Worm (Caenorhabditis elegans): ENCODE results near the gene insc-1.

insc-1 gene

ce11 chrII:7353027-7353426 is 5.7 kb upstream of the insc-1 start:
- TF ChIP-seq ceh-16 (tag; optimal IDR thresholded peaks at IDR 0.05) (no peak), nhr-237 (tag; optimal IDR thresholded peaks at IDR 0.05) (no peak), egl-27 (tag; optimal IDR thresholded peaks at IDR 0.05) (no peak), fkh-2 (tag; optimal IDR thresholded peaks at IDR 0.05) (no peak), sea-2 (GFP tag; optimal IDR thresholded peaks at IDR 0.05) (no peak), nhr-12 (tag; optimal IDR thresholded peaks at IDR 0.05) (no peak), nfya-1 (tag; optimal IDR thresholded peaks at IDR 0.05; ENCODE audit: insufficient read depth) (no peak), nhr-25 (tag; optimal IDR thresholded peaks at IDR 0.05) (no peak), aly-2 (tag; optimal IDR thresholded peaks at IDR 0.05) (no peak)

ce11 chrII:7356326-7356725 is 2.4 kb upstream of the insc-1 start, which contains the start of gene haf-2:
Gene haf-2, minus strand, starts transcription at chrII:7356426.
- TF ChIP-seq pha-4 (tag; optimal IDR thresholded peaks at IDR 0.05) (no peak), elt-2 (tag; optimal IDR thresholded peaks at IDR 0.05) (peak; percentile 11)

- TF ChIP-seq ama-1 (optimal IDR thresholded peaks at IDR 0.05) (no peak), lsy-12 (tag; optimal IDR thresholded peaks at IDR 0.05) (no peak), nhr-43 (tag; optimal IDR thresholded peaks at IDR 0.05; ENCODE audit: poor library complexity, severe bottlenecking) (no peak), ceh-9 (tag; optimal IDR thresholded peaks at IDR 0.05) (no peak), nhr-28 (tag; optimal IDR thresholded peaks at IDR 0.05) (no peak), eor-1 (tag; optimal IDR thresholded peaks at IDR 0.05) (no peak), pha-4 (tag; optimal IDR thresholded peaks at IDR 0.05) (peak; percentile 48), snpc-4 (tag; optimal IDR thresholded peaks at IDR 0.05) (no peak), hmg-11 (tag; optimal IDR thresholded peaks at IDR 0.05) (peak; percentile 6), nhr-23 (tag; optimal IDR thresholded peaks at IDR 0.05) (peak; percentile 20), nfya-1 (tag; optimal IDR thresholded peaks at IDR 0.05; ENCODE audit: insufficient read depth) (peak; percentile 38), elt-2 (tag; optimal IDR thresholded peaks at IDR 0.05) (no peak), ZK546.5 (tag; optimal IDR thresholded peaks at IDR 0.05) (no peak), nhr-12 (tag; optimal IDR thresholded peaks at IDR 0.05) (no peak), pqm-1 (tag; optimal IDR thresholded peaks at IDR 0.05) (no peak), R02D3.7 (tag; optimal IDR thresholded peaks at IDR 0.05) (peak; percentile 85), lin-15B (tag; optimal IDR thresholded peaks at IDR 0.05) (peak; percentile 30)
Observed at ce11 chrII:7356773-7357172, 1.9 kb upstream of the insc-1 start.

- TF ChIP-seq ztf-4 (tag; optimal IDR thresholded peaks at IDR 0.05) (no peak), nhr-23 (tag; optimal IDR thresholded peaks at IDR 0.05) (no peak)
Observed at ce11 chrII:7357176-7357575, 1.5 kb upstream of the insc-1 start.

ce11 chrII:7363990-7364455 is 5.3 kb downstream of the insc-1 start, which contains the start of gene msra-1:
Gene msra-1, minus strand, starts transcription at chrII:7364040.
- peak; percentile 57 for TF ChIP-seq ceh-28 (tag; optimal IDR thresholded peaks at IDR 0.05)
- TF ChIP-seq skn-1 (tag; optimal IDR thresholded peaks at IDR 0.05): peak; percentile 99
- TF ChIP-seq lin-39 (tag; optimal IDR thresholded peaks at IDR 0.05): no peak
- TF ChIP-seq nhr-12 (tag; optimal IDR thresholded peaks at IDR 0.05): no peak
- peak; percentile 21 for TF ChIP-seq hmg-11 (tag; optimal IDR thresholded peaks at IDR 0.05)
- TF ChIP-seq pha-4 (tag; optimal IDR thresholded peaks at IDR 0.05): peak; percentile 32
- TF ChIP-seq pqm-1 (tag; optimal IDR thresholded peaks at IDR 0.05): peak; percentile 72
- TF ChIP-seq unc-62 (GFP tag; optimal IDR thresholded peaks at IDR 0.05): no peak
- no peak for TF ChIP-seq fkh-2 (tag; optimal IDR thresholded peaks at IDR 0.05)
- no peak for TF ChIP-seq ceh-16 (tag; optimal IDR thresholded peaks at IDR 0.05)
- TF ChIP-seq elt-2 (tag; optimal IDR thresholded peaks at IDR 0.05): peak; percentile 74
- TF ChIP-seq ama-1 (optimal IDR thresholded peaks at IDR 0.05): no peak
- no peak for TF ChIP-seq fos-1 (tag; optimal IDR thresholded peaks at IDR 0.05)
- TF ChIP-seq nhr-77 (tag; optimal IDR thresholded peaks at IDR 0.05): no peak
- TF ChIP-seq nfya-1 (tag; optimal IDR thresholded peaks at IDR 0.05; ENCODE audit: insufficient read depth): peak; percentile 70
- no peak for TF ChIP-seq ZK546.5 (tag; optimal IDR thresholded peaks at IDR 0.05)
- no peak for TF ChIP-seq mml-1 (tag; optimal IDR thresholded peaks at IDR 0.05)
- TF ChIP-seq snpc-4 (tag; optimal IDR thresholded peaks at IDR 0.05): peak; percentile 30

- no peak for TF ChIP-seq R02D3.7 (tag; optimal IDR thresholded peaks at IDR 0.05)
- TF ChIP-seq nhr-76 (tag; optimal IDR thresholded peaks at IDR 0.05): no peak
- no peak for TF ChIP-seq snpc-4 (tag; optimal IDR thresholded peaks at IDR 0.05)
- TF ChIP-seq sea-2 (GFP tag; optimal IDR thresholded peaks at IDR 0.05): no peak
- TF ChIP-seq lin-15B (tag; optimal IDR thresholded peaks at IDR 0.05): no peak
- TF ChIP-seq mdl-1 (tag; optimal IDR thresholded peaks at IDR 0.05): no peak
- no peak for TF ChIP-seq elt-3 (tag; optimal IDR thresholded peaks at IDR 0.05)
- no peak for TF ChIP-seq nhr-12 (tag; optimal IDR thresholded peaks at IDR 0.05)
- TF ChIP-seq unc-39 (tag; optimal IDR thresholded peaks at IDR 0.05): no peak
- TF ChIP-seq ceh-9 (tag; optimal IDR thresholded peaks at IDR 0.05): no peak
- no peak for TF ChIP-seq elt-2 (tag; optimal IDR thresholded peaks at IDR 0.05)
- no peak for TF ChIP-seq zag-1 (tag; optimal IDR thresholded peaks at IDR 0.05)
- no peak for TF ChIP-seq tbx-2 (tag; optimal IDR thresholded peaks at IDR 0.05)
Observed at ce11 chrII:7368761-7369160, 10.1 kb downstream of the insc-1 start, which contains the start of gene F43E2.6. Gene F43E2.6, minus strand, starts transcription at chrII:7368861.

Measured in whole organism, L3 larva.